Fruit fly (Drosophila melanogaster): ENCODE results near the gene CG10713.

dm6 chr3L:13412886-13413224, 22.2 kb downstream of the CG10713 start:
- TF ChIP-seq CG18599 (GFP tag; optimal IDR thresholded peaks at IDR 0.05) = no peak
- no peak for TF ChIP-seq z (GFP tag; IDR thresholded peaks at IDR 0.05)
- no peak for TF ChIP-seq Ptx1 (GFP tag; IDR thresholded peaks at IDR 0.05)
- no peak for TF ChIP-seq bab2 (GFP tag; optimal IDR thresholded peaks at IDR 0.05)
- no peak for TF ChIP-seq CG12071 (GFP tag; optimal IDR thresholded peaks at IDR 0.05)
